Worm (Caenorhabditis elegans) whole organism, L4 larva: ENCODE results near the gene F59E11.5.

Source experiments
- F10B5.3 ChIP-seq: sonication (generic microtip); optimal IDR thresholded peaks from 2 replicates; lab custom pipeline; 2016; ENCODE audit warnings: mild to moderate bottlenecking, missing genetic modification characterization, missing compliant biosample characterization
- F26F4.8 ChIP-seq: fragments of 200-800 bp; sonication (Bioruptor generic); conservative IDR thresholded peaks from 2 replicates; pipeline ENCODE4 v1.3.6; 2022; ENCODE audit warnings: missing genetic modification characterization, missing compliant biosample characterization
- Y105C5A.15 ChIP-seq: fragments of 200-800 bp; sonication (Bioruptor generic); IDR thresholded peaks from 2 replicates; pipeline ENCODE4 v1.3.6; 2022; ENCODE audit warnings: missing genetic modification characterization, missing compliant biosample characterization
- dpl-1 ChIP-seq: fragments of 150-350 bp; optimal IDR thresholded peaks from 2 replicates; lab custom pipeline; 2014; ENCODE audit warnings: missing biosample characterization, missing genetic modification reagents, missing genetic modification characterization
- fkh-10 ChIP-seq: fragments of 150-350 bp; optimal IDR thresholded peaks from 2 replicates; lab custom pipeline; 2014; ENCODE audit warnings: missing biosample characterization, missing genetic modification reagents, missing genetic modification characterization
- hif-1 ChIP-seq, 2 experiments: sonication (generic microtip); optimal IDR thresholded peaks; 2 replicates each; lab custom pipeline; 2016 to 2017; ENCODE audit warnings: missing compliant biosample characterization in 2 of 2, missing genetic modification characterization in 2 of 2, missing genetic modification reagents in 2 of 2, missing genotype in 2 of 2, mild to moderate bottlenecking in 1 of 2
- jun-1 ChIP-seq: fragments of 150-350 bp; optimal IDR thresholded peaks from 2 replicates; lab custom pipeline; 2014; ENCODE audit warnings: missing biosample characterization, missing genetic modification reagents, missing genetic modification characterization
- lir-3 ChIP-seq: sonication (generic microtip); optimal IDR thresholded peaks from 2 replicates; lab custom pipeline; 2016; ENCODE audit warnings: mild to moderate bottlenecking, missing genetic modification characterization, missing compliant biosample characterization
- nhr-28 ChIP-seq: fragments of 150-350 bp; optimal IDR thresholded peaks from 2 replicates; lab custom pipeline; 2014; ENCODE audit warnings: missing biosample characterization, missing genetic modification characterization
- ztf-11 ChIP-seq: fragments of 150-350 bp; optimal IDR thresholded peaks from 2 replicates; lab custom pipeline; 2014; ENCODE audit warnings: missing biosample characterization, missing genetic modification characterization

DNA sequence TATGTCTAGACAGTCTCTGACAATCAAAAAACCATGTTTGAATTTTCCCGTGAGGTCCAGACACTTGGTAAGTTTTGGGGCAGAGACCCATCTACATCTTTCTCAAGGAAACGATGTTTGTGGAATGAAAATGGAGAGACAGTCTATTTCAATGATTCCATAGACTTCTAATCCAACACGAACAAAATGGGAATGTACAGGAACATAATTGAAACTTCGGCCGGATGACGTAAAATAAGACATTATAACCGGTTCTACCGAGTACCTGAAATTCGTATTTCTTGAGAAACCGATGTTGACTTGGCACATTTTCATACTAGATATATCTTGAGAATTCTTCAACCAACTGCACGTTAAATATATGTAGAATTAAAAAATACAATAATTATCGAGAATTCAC lies 6.8 kb upstream of the F59E11.5 start, which contains the start of gene str-87:
- TF ChIP-seq ztf-11 (tag; lab: Kevin White, UChicago), result no peak
- TF ChIP-seq F10B5.3 (tag; lab: Kevin White, UChicago), result no peak
- no peak for TF ChIP-seq jun-1 (tag; lab: Kevin White, UChicago)
- TF ChIP-seq fkh-10 (GFP tag; lab: Kevin White, UChicago), result no peak
- no peak for TF ChIP-seq nhr-28 (tag; lab: Kevin White, UChicago)
- TF ChIP-seq hif-1 (tag; optimal IDR thresholded peaks at IDR 0.05; lab: Kevin White, UChicago), result no peak
- no peak for TF ChIP-seq dpl-1 (GFP tag; lab: Kevin White, UChicago)
- TF ChIP-seq lir-3 (tag; lab: Kevin White, UChicago), result no peak
- TF ChIP-seq F26F4.8 (GFP tag; lab: Robert Waterston, UW), result no peak
- no peak for TF ChIP-seq Y105C5A.15
